Worm (Caenorhabditis elegans) whole organism, young adult: Measurements from ENCODE around the gene grl-9.

ENCODE experiments used
- C17E4.6 ChIP-seq: fragments of 200-800 bp; sonication (Bioruptor generic); IDR thresholded peaks from 2 replicates; pipeline ENCODE4 v1.3.6; 2022; ENCODE audit warnings: missing genetic modification reagents, missing genetic modification characterization, missing compliant biosample characterization
- F10E7.11 ChIP-seq: sonication (generic microtip); optimal IDR thresholded peaks from 2 replicates; lab custom pipeline; 2017; ENCODE audit warnings: mild to moderate bottlenecking, missing genetic modification characterization, moderate library complexity, missing compliant biosample characterization
- F37B4.10 ChIP-seq: fragments of 200-800 bp; sonication (Bioruptor generic); IDR thresholded peaks from 2 replicates; pipeline ENCODE4 v1.3.6; 2022; ENCODE audit warnings: missing genetic modification characterization, missing compliant biosample characterization
- F39B2.1 ChIP-seq: fragments of 200-800 bp; sonication (Bioruptor generic); IDR thresholded peaks from 2 replicates; pipeline ENCODE4 v1.3.6; 2022; ENCODE audit warnings: missing genetic modification reagents, missing genetic modification characterization, missing compliant biosample characterization
- F57A8.1 ChIP-seq: fragments of 200-800 bp; sonication (Bioruptor generic); optimal IDR thresholded peaks from 2 replicates; lab custom pipeline; 2018; ENCODE audit warnings: mild to moderate bottlenecking, missing genetic modification characterization, moderate library complexity, missing compliant biosample characterization
- F57C9.4 ChIP-seq: sonication (generic microtip); optimal IDR thresholded peaks from 2 replicates; lab custom pipeline; 2017; ENCODE audit warnings: mild to moderate bottlenecking, missing genetic modification characterization, missing compliant biosample characterization
- K12H6.12 ChIP-seq: fragments of 200-800 bp; sonication (Bioruptor generic); optimal IDR thresholded peaks from 2 replicates; lab custom pipeline; 2018; ENCODE audit warnings: mild to moderate bottlenecking, missing genetic modification characterization, missing compliant biosample characterization
- Y53F4B.3 ChIP-seq: fragments of 200-800 bp; sonication (Bioruptor generic); IDR thresholded peaks from 2 replicates; pipeline ENCODE4 v1.3.6; 2022; ENCODE audit warnings: missing genetic modification reagents, missing genetic modification characterization, missing compliant biosample characterization
- Y53G8AR.9 ChIP-seq: fragments of 200-800 bp; sonication (Bioruptor generic); conservative IDR thresholded peaks from 2 replicates; pipeline ENCODE4 v1.3.6; 2022; ENCODE audit warnings: missing genetic modification reagents, missing genetic modification characterization, missing compliant biosample characterization
- ama-1 ChIP-seq, 3 experiments: fragments of 150-350 bp in 1 of 3; sonication (generic microtip) in 2 of 3; optimal IDR thresholded peaks; 2 replicates each; lab custom pipeline; 2014 to 2018; ENCODE audit warnings: missing biosample characterization in 2 of 3, missing genetic modification characterization in 2 of 3, missing genetic modification reagents in 2 of 3
- atf-7 ChIP-seq: sonication (generic microtip); optimal IDR thresholded peaks from 2 replicates; lab custom pipeline; 2017; ENCODE audit warnings: mild to moderate bottlenecking, missing genetic modification characterization, missing compliant biosample characterization
- cebp-1 ChIP-seq, 2 experiments: fragments of 200-800 bp in 1 of 2; sonication (Bioruptor generic) in 1 of 2; sonication (generic microtip) in 1 of 2; IDR thresholded peaks in 1 of 2; optimal IDR thresholded peaks in 1 of 2; 2 replicates each; pipeline versions ENCODE4 v1.3.6 to Lab custom; 2017 to 2022; ENCODE audit warnings: missing compliant biosample characterization in 2 of 2, missing genetic modification characterization in 2 of 2, mild to moderate bottlenecking in 1 of 2, missing genetic modification reagents in 1 of 2, moderate library complexity in 1 of 2
- cebp-2 ChIP-seq: fragments of 200-800 bp; sonication (Bioruptor generic); IDR thresholded peaks from 2 replicates; pipeline ENCODE4 v1.3.6; 2022; ENCODE audit warnings: missing genetic modification characterization, missing compliant biosample characterization
- chd-7 ChIP-seq: sonication (generic microtip); optimal IDR thresholded peaks from 2 replicates; lab custom pipeline; 2016; ENCODE audit warnings: mild to moderate bottlenecking, missing genetic modification characterization, moderate library complexity, missing compliant biosample characterization
- ets-4 ChIP-seq: fragments of 200-800 bp; sonication (Bioruptor generic); optimal IDR thresholded peaks from 2 replicates; lab custom pipeline; 2018; ENCODE audit warnings: mild to moderate bottlenecking, missing genetic modification characterization, missing compliant biosample characterization
- gei-17 ChIP-seq: fragments of 200-800 bp; sonication (Bioruptor generic); optimal IDR thresholded peaks from 2 replicates; lab custom pipeline; 2018; ENCODE audit warnings: mild to moderate bottlenecking, missing genetic modification characterization, missing compliant biosample characterization
- hlh-12 ChIP-seq: sonication (generic microtip); optimal IDR thresholded peaks from 2 replicates; lab custom pipeline; 2016; ENCODE audit warnings: missing genetic modification characterization, missing compliant biosample characterization
- hrde-1 ChIP-seq: sonication (generic microtip); optimal IDR thresholded peaks from 2 replicates; lab custom pipeline; 2016; ENCODE audit warnings: missing genetic modification characterization, mild to moderate bottlenecking, missing compliant biosample characterization, moderate library complexity, missing genotype, missing genetic modification reagents, borderline replicate concordance
- lag-1 ChIP-seq: fragments of 200-800 bp; sonication (Bioruptor generic); IDR thresholded peaks from 2 replicates; pipeline ENCODE4 v1.3.6; 2022; ENCODE audit warnings: missing genetic modification reagents, missing genetic modification characterization, missing compliant biosample characterization
- let-526 ChIP-seq: fragments of 200-800 bp; sonication (Bioruptor generic); IDR thresholded peaks from 2 replicates; pipeline ENCODE4 v1.3.6; 2022; ENCODE audit warnings: missing genetic modification reagents, missing genetic modification characterization, missing compliant biosample characterization
- nhr-90 ChIP-seq: sonication (generic microtip); optimal IDR thresholded peaks from 2 replicates; lab custom pipeline; 2016; ENCODE audit warnings: missing genotype, mild to moderate bottlenecking, missing genetic modification characterization, missing compliant biosample characterization
- pbrm-1 ChIP-seq: fragments of 200-800 bp; sonication (Bioruptor generic); IDR thresholded peaks from 2 replicates; pipeline ENCODE4 v1.3.6; 2022; ENCODE audit warnings: missing genetic modification reagents, missing genetic modification characterization, missing compliant biosample characterization
- repo-1 ChIP-seq: sonication (generic microtip); optimal IDR thresholded peaks from 2 replicates; lab custom pipeline; 2017; ENCODE audit warnings: mild to moderate bottlenecking, missing genetic modification characterization, missing compliant biosample characterization
- rpc-1 ChIP-seq, 2 experiments: fragments of 150-350 bp in 1 of 2; sonication (generic microtip) in 1 of 2; optimal IDR thresholded peaks; 2 replicates each; lab custom pipeline; 2014 to 2018; ENCODE audit warnings: missing biosample characterization in 1 of 2, missing genetic modification characterization in 1 of 2, missing genetic modification reagents in 1 of 2, missing genotype in 1 of 2
- sea-2 ChIP-seq: fragments of 200-800 bp; sonication (Bioruptor generic); IDR thresholded peaks from 2 replicates; pipeline ENCODE4 v1.3.6; 2022; ENCODE audit warnings: missing genetic modification characterization, missing compliant biosample characterization
- snpc-1.3 ChIP-seq: sonication (generic microtip); optimal IDR thresholded peaks from 2 replicates; lab custom pipeline; 2017; ENCODE audit warnings: missing genetic modification characterization, mild to moderate bottlenecking, missing compliant biosample characterization, antibody characterized with exemption, moderate library complexity, missing genotype, missing genetic modification reagents; ENCODE audit not compliant: insufficient read depth
- snpc-4 ChIP-seq, 5 experiments: fragments of 150-350 bp in 1 of 5; sonication (generic microtip) in 4 of 5; optimal IDR thresholded peaks; 2 replicates each; lab custom pipeline; 2014 to 2018; ENCODE audit warnings: missing genetic modification characterization in 5 of 5, missing biosample characterization in 3 of 5, antibody characterized with exemption in 2 of 5, mild to moderate bottlenecking in 2 of 5, missing compliant biosample characterization in 2 of 5, missing genotype in 2 of 5, moderate library complexity in 2 of 5, missing genetic modification reagents in 1 of 5
- tbp1 ChIP-seq: fragments of 200-800 bp; sonication (Bioruptor generic); optimal IDR thresholded peaks from 2 replicates; lab custom pipeline; 2018; ENCODE audit warnings: mild to moderate bottlenecking, missing genetic modification characterization, missing compliant biosample characterization
- unc-130 ChIP-seq: sonication (generic microtip); optimal IDR thresholded peaks from 2 replicates; lab custom pipeline; 2016; ENCODE audit warnings: missing genetic modification reagents, missing genetic modification characterization, missing compliant biosample characterization
- ztf-25 ChIP-seq: fragments of 200-800 bp; sonication (Bioruptor generic); IDR thresholded peaks from 2 replicates; pipeline ENCODE4 v1.3.6; 2022; ENCODE audit warnings: missing genetic modification reagents, missing genetic modification characterization, missing compliant biosample characterization
- ztf-26 ChIP-seq: sonication (generic microtip); optimal IDR thresholded peaks from 2 replicates; lab custom pipeline; 2017; ENCODE audit warnings: missing genetic modification characterization, missing compliant biosample characterization
- ztf-28 ChIP-seq: fragments of 200-800 bp; sonication (Bioruptor generic); IDR thresholded peaks from 2 replicates; pipeline ENCODE4 v1.3.6; 2022; ENCODE audit warnings: missing genetic modification reagents, missing genetic modification characterization, missing compliant biosample characterization

grl-9 gene

DNA sequence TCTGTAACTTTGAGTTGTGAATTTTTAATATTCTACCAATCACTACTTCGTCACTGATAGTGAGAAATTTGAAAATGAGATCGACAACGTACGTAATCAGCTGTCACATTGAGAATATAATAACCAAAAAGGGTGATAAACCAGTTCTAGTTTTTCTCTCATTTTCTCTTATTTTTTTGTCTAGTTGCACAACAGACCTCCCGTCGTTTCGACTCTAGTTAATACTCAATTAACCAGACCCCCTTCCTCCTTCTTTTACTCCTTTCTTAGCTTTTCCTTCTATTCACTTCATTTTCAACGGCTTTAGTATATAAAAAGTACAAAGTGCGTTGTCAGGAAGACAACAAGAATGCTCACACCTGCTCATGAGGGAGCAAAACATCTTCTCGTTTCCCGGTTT, 4.3 kb downstream of the grl-9 start, which contains the start of gene ZC487.1:
TSS of gene ZC487.1 (plus strand) at position 301 of the 400 bp plus-strand sequence.
- TF ChIP-seq cebp-2 (GFP tag; lab: Robert Waterston, UW) (no peak), F10E7.11 (tag; lab: Kevin White, UChicago) (no peak), ztf-28 (no peak), sea-2 (GFP tag; lab: Robert Waterston, UW) (no peak), cebp-1 (GFP tag; IDR thresholded peaks at IDR 0.05; lab: Robert Waterston, UW) (no peak), cebp-1 (tag; optimal IDR thresholded peaks at IDR 0.05; lab: Kevin White, UChicago) (no peak), K12H6.12 (tag; lab: Kevin White, UChicago) (no peak), F57A8.1 (GFP tag; lab: Kevin White, UChicago) (no peak), snpc-1.3 (tag; lab: Kevin White, UChicago) (no peak), ets-4 (GFP tag; lab: Kevin White, UChicago) (no peak), F37B4.10 (no peak), F39B2.1 (GFP tag; lab: Robert Waterston, UW) (no peak), repo-1 (tag; lab: Kevin White, UChicago) (no peak), ztf-25 (GFP tag; lab: Robert Waterston, UW) (no peak), nhr-90 (no peak), snpc-4 (GFP tag; optimal IDR thresholded peaks at IDR 0.05; lab: Kevin White, UChicago) (no peak), snpc-4 (tag; optimal IDR thresholded peaks at IDR 0.05; lab: Kevin White, UChicago) (no peak)
- TF ChIP-seq, all 124 proteins: peak for 0

DNA sequence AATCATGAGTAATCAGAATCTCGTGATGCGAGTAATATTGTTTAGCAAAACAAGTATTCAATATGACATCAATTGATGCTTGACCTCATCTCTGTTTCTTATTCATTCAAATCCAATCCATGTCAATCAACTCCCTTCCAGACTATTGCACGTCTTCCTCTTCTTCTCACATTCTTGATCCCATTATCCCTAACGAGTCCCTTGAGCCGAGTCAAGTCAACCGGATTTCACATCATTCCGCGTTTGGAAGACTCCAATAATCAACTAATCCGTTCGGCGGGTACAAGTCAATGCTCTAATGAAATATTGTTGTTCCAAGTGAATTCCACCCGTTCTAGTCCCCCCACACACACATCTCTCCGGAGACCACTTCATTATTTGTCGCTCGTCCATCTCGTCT, 5.2 kb downstream of the grl-9 start:
- TF ChIP-seq atf-7 (tag; lab: Kevin White, UChicago) (no peak), ztf-28 (no peak)

DNA sequence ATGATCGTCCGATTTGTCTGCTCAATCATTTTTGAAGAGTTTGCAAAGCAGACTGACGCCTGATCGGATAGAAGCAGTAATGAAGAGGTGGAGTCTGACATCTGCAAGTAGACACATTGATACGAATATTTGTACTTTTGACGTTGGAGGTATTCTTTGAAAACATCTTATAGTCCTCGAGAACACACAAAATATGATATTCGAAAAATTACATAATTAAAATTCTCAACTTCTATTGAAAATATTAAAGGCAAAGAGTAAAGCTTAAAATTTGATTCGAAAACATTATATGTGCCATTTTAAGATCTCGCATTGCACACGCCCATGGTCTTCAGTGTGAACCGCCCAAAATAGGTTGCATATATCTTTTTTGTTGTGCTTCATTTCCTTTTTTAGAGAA, 9.1 kb downstream of the grl-9 start, which contains the start of gene ZC487.2:
TSS of gene ZC487.2 (minus strand) at position 101 of the 400 bp plus-strand sequence.
- TF ChIP-seq Y53G8AR.9 (GFP tag; lab: Robert Waterston, UW) (no peak), tbp1 (no peak), F57C9.4 (no peak), ztf-26 (tag; lab: Kevin White, UChicago) (no peak), unc-130 (GFP tag; lab: Kevin White, UChicago) (no peak), C17E4.6 (no peak), chd-7 (no peak), Y53F4B.3 (GFP tag; lab: Robert Waterston, UW) (no peak), cebp-2 (GFP tag; lab: Robert Waterston, UW) (no peak), gei-17 (no peak), hlh-12 (tag; lab: Kevin White, UChicago) (no peak), pbrm-1 (no peak)

DNA sequence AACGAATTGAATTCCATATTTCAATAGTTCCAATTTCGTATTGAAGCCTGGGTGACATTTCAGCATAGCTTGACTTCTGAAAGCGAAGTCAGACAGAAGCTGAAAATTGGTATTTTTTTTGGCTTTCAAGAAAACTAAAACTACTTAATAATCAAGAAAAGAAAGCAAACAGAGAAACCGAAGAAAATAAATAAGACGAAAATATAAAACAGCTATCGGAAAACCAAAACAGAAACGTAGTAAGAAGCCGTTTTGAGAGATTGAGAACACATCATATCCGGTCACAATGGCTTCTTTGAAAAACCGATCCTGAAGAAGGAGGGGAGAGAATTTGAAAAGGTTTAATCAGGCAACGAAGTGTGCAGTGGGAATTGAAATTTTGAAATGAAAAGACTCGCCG, 13.3 kb downstream of the grl-9 start, which contains the start of gene srg-30:
TSS of gene srg-30 (minus strand) at position 101 of the 400 bp plus-strand sequence.
- TF ChIP-seq rpc-1 (optimal IDR thresholded peaks at IDR 0.05; lab: Kevin White, UChicago): no peak
- no peak for TF ChIP-seq rpc-1 (tag; optimal IDR thresholded peaks at IDR 0.05; lab: Kevin White, UChicago)
- no peak for TF ChIP-seq ama-1 (optimal IDR thresholded peaks at IDR 0.05; lab: Kevin White, UChicago)
- TF ChIP-seq ama-1 (GFP tag; optimal IDR thresholded peaks at IDR 0.05; lab: Kevin White, UChicago): no peak
- no peak for TF ChIP-seq let-526 (GFP tag; lab: Robert Waterston, UW)
- no peak for TF ChIP-seq lag-1 (GFP tag; lab: Robert Waterston, UW)
- no peak for TF ChIP-seq hrde-1
